Worm (Caenorhabditis elegans): ENCODE data around the gene Y46E12BL.2.
A peak's percentile ranks its signal among the peaks of the same experiment; 100 is the strongest.

Gene Y46E12BL.2

ce11 chrII:15263054-15263755, 30.5 kb downstream of the Y46E12BL.2 start (continued):
- TF ChIP-seq Y22D7AL.16 (tag; optimal IDR thresholded peaks at IDR 0.05) (no peak), ama-1 (optimal IDR thresholded peaks at IDR 0.05) (no peak), unc-55 (GFP tag; optimal IDR thresholded peaks at IDR 0.05) (peak; percentile 39), ceh-2 (tag; optimal IDR thresholded peaks at IDR 0.05) (peak; percentile 36), mec-3 (tag; optimal IDR thresholded peaks at IDR 0.05; ENCODE audit: borderline replicate concordance) (no peak), pag-3 (tag; optimal IDR thresholded peaks at IDR 0.05; ENCODE audit: borderline replicate concordance) (no peak), elt-4 (tag; optimal IDR thresholded peaks at IDR 0.05) (no peak), ceh-6 (GFP tag; optimal IDR thresholded peaks at IDR 0.05) (peak; percentile 18), hlh-8 (tag; optimal IDR thresholded peaks at IDR 0.05) (no peak), pros-1 (tag; optimal IDR thresholded peaks at IDR 0.05) (peak; percentile 99), npax-4 (tag; optimal IDR thresholded peaks at IDR 0.05) (no peak), tbx-7 (tag; optimal IDR thresholded peaks at IDR 0.05) (no peak), pha-2 (tag; optimal IDR thresholded peaks at IDR 0.05) (peak; percentile 84), eyg-1 (tag; optimal IDR thresholded peaks at IDR 0.05) (peak; percentile 32), ceh-22 (tag; optimal IDR thresholded peaks at IDR 0.05) (no peak), fkh-6 (tag; optimal IDR thresholded peaks at IDR 0.05) (no peak), ztf-16 (tag; optimal IDR thresholded peaks at IDR 0.05) (peak; percentile 34), ceh-45 (GFP tag; IDR thresholded peaks at IDR 0.05) (no peak), sox-2 (GFP tag; IDR thresholded peaks at IDR 0.05) (no peak), F13H6.1 (tag; optimal IDR thresholded peaks at IDR 0.05) (peak; percentile 60), madf-2 (tag; optimal IDR thresholded peaks at IDR 0.05) (no peak), K02D7.2 (tag; optimal IDR thresholded peaks at IDR 0.05) (no peak), ets-4 (tag; optimal IDR thresholded peaks at IDR 0.05) (peak; percentile 58), nhr-11 (tag; optimal IDR thresholded peaks at IDR 0.05) (no peak), ceh-48 (tag; optimal IDR thresholded peaks at IDR 0.05) (no peak), elt-2 (tag; optimal IDR thresholded peaks at IDR 0.05) (peak; percentile 19), fkh-10 (GFP tag; optimal IDR thresholded peaks at IDR 0.05) (no peak), dmd-4 (tag; optimal IDR thresholded peaks at IDR 0.05; ENCODE audit: borderline replicate concordance) (peak; percentile 10), ceh-34 (tag; optimal IDR thresholded peaks at IDR 0.05) (peak; percentile 93)

DNA sequence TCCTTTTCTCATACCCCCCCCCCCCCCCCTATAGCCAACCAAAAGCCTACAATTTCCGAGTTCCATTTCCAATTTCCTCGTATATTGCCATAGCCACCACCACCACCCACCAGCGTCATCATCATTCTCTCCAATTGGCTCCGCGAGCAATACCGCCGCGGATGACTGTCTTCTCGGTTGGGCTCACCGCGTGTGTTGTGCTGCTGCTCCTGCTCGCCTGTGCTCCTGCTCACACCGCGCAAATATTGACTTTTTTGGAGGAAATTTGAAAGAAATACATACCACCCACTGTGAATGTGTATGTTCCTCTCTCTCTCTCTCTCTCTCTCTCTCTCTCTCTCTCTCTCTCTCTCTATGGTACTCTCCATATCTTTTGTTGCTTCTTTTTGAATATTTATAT, 31.8 kb downstream of the Y46E12BL.2 start:
- no peak for TF ChIP-seq ztf-16 (tag; optimal IDR thresholded peaks at IDR 0.05)
- TF ChIP-seq pha-2 (tag; optimal IDR thresholded peaks at IDR 0.05): peak; percentile 48
- TF ChIP-seq madf-2 (tag; optimal IDR thresholded peaks at IDR 0.05): peak; percentile 25
- TF ChIP-seq ceh-19 (GFP tag; optimal IDR thresholded peaks at IDR 0.05): peak; percentile 3
- peak; percentile 26 for TF ChIP-seq ref-2 (tag; optimal IDR thresholded peaks at IDR 0.05)
- TF ChIP-seq fkh-6 (tag; optimal IDR thresholded peaks at IDR 0.05): no peak
- TF ChIP-seq sox-2 (GFP tag; IDR thresholded peaks at IDR 0.05): no peak
- no peak for TF ChIP-seq ceh-45 (GFP tag; IDR thresholded peaks at IDR 0.05)

ce11 chrII:15265469-15265868, 32.7 kb downstream of the Y46E12BL.2 start:
- no peak for TF ChIP-seq sox-4 (tag; optimal IDR thresholded peaks at IDR 0.05)
- TF ChIP-seq sox-2 (GFP tag; IDR thresholded peaks at IDR 0.05): no peak
- no peak for TF ChIP-seq madf-2 (tag; optimal IDR thresholded peaks at IDR 0.05)
- TF ChIP-seq K02D7.2 (tag; optimal IDR thresholded peaks at IDR 0.05): no peak
- no peak for TF ChIP-seq K09A11.1 (tag; optimal IDR thresholded peaks at IDR 0.05; ENCODE audit: insufficient read depth)
- no peak for TF ChIP-seq pat-9 (tag; optimal IDR thresholded peaks at IDR 0.05)
- TF ChIP-seq dmd-4 (tag; optimal IDR thresholded peaks at IDR 0.05; ENCODE audit: borderline replicate concordance): no peak
- TF ChIP-seq ztf-16 (tag; optimal IDR thresholded peaks at IDR 0.05): no peak
- no peak for TF ChIP-seq pag-3 (tag; optimal IDR thresholded peaks at IDR 0.05; ENCODE audit: borderline replicate concordance)
- TF ChIP-seq hlh-15 (tag; optimal IDR thresholded peaks at IDR 0.05): no peak
- TF ChIP-seq unc-86 (tag; optimal IDR thresholded peaks at IDR 0.05): no peak
- no peak for TF ChIP-seq ceh-9 (tag; optimal IDR thresholded peaks at IDR 0.05)
- no peak for TF ChIP-seq ahr-1 (tag; optimal IDR thresholded peaks at IDR 0.05)
- TF ChIP-seq sdc-2 (tag; optimal IDR thresholded peaks at IDR 0.05): no peak
- no peak for TF ChIP-seq ceh-48 (tag; optimal IDR thresholded peaks at IDR 0.05)
- no peak for TF ChIP-seq unc-42 (tag; optimal IDR thresholded peaks at IDR 0.05)
